Worm (Caenorhabditis elegans): ENCODE data around the gene C54G10.1.

Gene C54G10.1

ce11 chrV:14649929-14650328, 9.0 kb downstream of the C54G10.1 start:
- no peak for TF ChIP-seq elt-2 (tag; optimal IDR thresholded peaks at IDR 0.05)
- no peak for TF ChIP-seq egl-27 (tag; optimal IDR thresholded peaks at IDR 0.05)
- no peak for TF ChIP-seq elt-1 (tag; optimal IDR thresholded peaks at IDR 0.05)
- peak; percentile 17 for TF ChIP-seq skn-1 (tag; optimal IDR thresholded peaks at IDR 0.05)
- no peak for TF ChIP-seq ztf-4 (tag; optimal IDR thresholded peaks at IDR 0.05)
- no peak for TF ChIP-seq ceh-82 (tag; optimal IDR thresholded peaks at IDR 0.05)
- TF ChIP-seq fkh-10 (GFP tag; optimal IDR thresholded peaks at IDR 0.05): peak; percentile 12
- TF ChIP-seq daf-12 (tag; optimal IDR thresholded peaks at IDR 0.05): no peak
- no peak for TF ChIP-seq nhr-76 (tag; optimal IDR thresholded peaks at IDR 0.05)
- TF ChIP-seq nhr-67 (tag; optimal IDR thresholded peaks at IDR 0.05): no peak
- TF ChIP-seq hmg-11 (tag; optimal IDR thresholded peaks at IDR 0.05): no peak
- no peak for TF ChIP-seq jun-1 (tag; optimal IDR thresholded peaks at IDR 0.05)
- TF ChIP-seq snpc-4 (tag; optimal IDR thresholded peaks at IDR 0.05): no peak
- no peak for TF ChIP-seq mml-1 (tag; optimal IDR thresholded peaks at IDR 0.05)
- no peak for TF ChIP-seq nhr-11 (tag; optimal IDR thresholded peaks at IDR 0.05)
- no peak for TF ChIP-seq fkh-2 (tag; optimal IDR thresholded peaks at IDR 0.05)
- no peak for TF ChIP-seq tbx-2 (tag; optimal IDR thresholded peaks at IDR 0.05)
- no peak for TF ChIP-seq elt-3 (tag; optimal IDR thresholded peaks at IDR 0.05)
- no peak for TF ChIP-seq lsy-12 (tag; optimal IDR thresholded peaks at IDR 0.05)
- TF ChIP-seq nhr-23 (tag; optimal IDR thresholded peaks at IDR 0.05): no peak
- TF ChIP-seq nhr-237 (tag; optimal IDR thresholded peaks at IDR 0.05): no peak
- TF ChIP-seq lin-15B (tag; optimal IDR thresholded peaks at IDR 0.05): no peak
- TF ChIP-seq nfya-1 (tag; optimal IDR thresholded peaks at IDR 0.05; ENCODE audit: insufficient read depth): peak; percentile 6
- TF ChIP-seq fos-1 (tag; optimal IDR thresholded peaks at IDR 0.05): no peak
- no peak for TF ChIP-seq nhr-28 (tag; optimal IDR thresholded peaks at IDR 0.05)
- no peak for TF ChIP-seq R02D3.7 (tag; optimal IDR thresholded peaks at IDR 0.05)
- peak; percentile 39 for TF ChIP-seq egl-5 (tag; optimal IDR thresholded peaks at IDR 0.05)
- no peak for TF ChIP-seq ztf-11 (tag; optimal IDR thresholded peaks at IDR 0.05)

DNA sequence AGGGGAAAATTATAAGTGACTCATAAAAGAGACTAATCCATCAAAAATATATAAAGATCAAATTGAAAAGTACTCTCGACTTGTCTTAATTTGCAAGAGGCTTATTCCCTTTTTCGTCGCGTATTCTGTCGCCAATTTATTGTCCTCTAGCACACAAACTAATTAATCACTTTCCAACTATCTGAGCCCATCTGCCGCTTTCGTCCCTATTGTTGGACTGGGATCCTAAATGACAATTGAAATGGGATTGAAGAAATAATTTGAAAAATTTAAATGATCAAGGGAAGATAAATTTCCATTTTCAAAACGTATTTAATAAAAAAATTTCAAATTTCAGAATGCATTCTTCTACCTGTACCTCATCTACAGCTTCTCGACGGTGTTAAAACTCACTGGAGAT, 9.7 kb downstream of the C54G10.1 start:
- TF ChIP-seq hmg-11 (tag; optimal IDR thresholded peaks at IDR 0.05) (no peak), ceh-82 (tag; optimal IDR thresholded peaks at IDR 0.05) (no peak), nfya-1 (tag; optimal IDR thresholded peaks at IDR 0.05; ENCODE audit: insufficient read depth) (no peak), tbx-2 (tag; optimal IDR thresholded peaks at IDR 0.05) (no peak)

- TF ChIP-seq ZK546.5 (tag; optimal IDR thresholded peaks at IDR 0.05) (no peak), fkh-10 (GFP tag; optimal IDR thresholded peaks at IDR 0.05) (no peak), elt-1 (tag; optimal IDR thresholded peaks at IDR 0.05) (no peak), fos-1 (tag; optimal IDR thresholded peaks at IDR 0.05) (no peak), lin-39 (tag; optimal IDR thresholded peaks at IDR 0.05) (no peak), ztf-11 (tag; optimal IDR thresholded peaks at IDR 0.05) (no peak), ceh-82 (tag; optimal IDR thresholded peaks at IDR 0.05) (no peak), mdl-1 (tag; optimal IDR thresholded peaks at IDR 0.05) (no peak), pqm-1 (tag; optimal IDR thresholded peaks at IDR 0.05) (no peak), nhr-11 (tag; optimal IDR thresholded peaks at IDR 0.05) (no peak)
Measured at ce11 chrV:14655689-14656088, 14.8 kb downstream of the C54G10.1 start.

DNA sequence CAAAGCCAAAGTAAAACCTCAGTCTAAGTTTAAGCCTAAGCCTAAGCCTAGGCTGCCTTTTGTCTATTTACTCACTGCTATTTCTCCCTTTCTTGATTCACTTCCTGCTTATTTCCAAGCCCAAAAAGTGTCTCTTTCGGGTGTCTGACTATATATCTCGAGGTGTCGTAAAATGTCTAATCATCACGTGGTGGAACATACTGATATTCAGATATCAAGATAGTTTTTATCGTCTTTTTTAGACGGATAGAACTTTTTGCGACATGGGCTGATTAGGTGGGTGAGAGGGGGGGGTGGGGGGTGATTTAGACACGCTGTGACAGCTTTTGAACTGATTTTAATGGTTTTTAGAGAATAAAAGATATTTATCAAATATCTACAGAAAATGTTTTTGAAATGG, 16.1 kb downstream of the C54G10.1 start:
- TF ChIP-seq pha-4 (tag; optimal IDR thresholded peaks at IDR 0.05) (no peak), elt-1 (tag; optimal IDR thresholded peaks at IDR 0.05) (no peak), egl-5 (tag; optimal IDR thresholded peaks at IDR 0.05) (no peak), egl-27 (tag; optimal IDR thresholded peaks at IDR 0.05) (no peak)

- TF ChIP-seq lin-15B (tag; optimal IDR thresholded peaks at IDR 0.05) (no peak), elt-1 (tag; optimal IDR thresholded peaks at IDR 0.05) (no peak), elt-3 (tag; optimal IDR thresholded peaks at IDR 0.05) (peak in 2 of 3 experiments; percentile 54 to 63), ceh-16 (tag; optimal IDR thresholded peaks at IDR 0.05) (no peak), nhr-23 (tag; optimal IDR thresholded peaks at IDR 0.05) (peak; percentile 16), nhr-25 (tag; optimal IDR thresholded peaks at IDR 0.05) (peak; percentile 37)
Measured at ce11 chrV:14658131-14658530, 17.2 kb downstream of the C54G10.1 start, which contains the start of gene slc-25A29. Gene slc-25A29 (minus strand): TSS chrV:14658175.
